Worm (Caenorhabditis elegans): ENCODE results near the gene F07C6.4.

DNA sequence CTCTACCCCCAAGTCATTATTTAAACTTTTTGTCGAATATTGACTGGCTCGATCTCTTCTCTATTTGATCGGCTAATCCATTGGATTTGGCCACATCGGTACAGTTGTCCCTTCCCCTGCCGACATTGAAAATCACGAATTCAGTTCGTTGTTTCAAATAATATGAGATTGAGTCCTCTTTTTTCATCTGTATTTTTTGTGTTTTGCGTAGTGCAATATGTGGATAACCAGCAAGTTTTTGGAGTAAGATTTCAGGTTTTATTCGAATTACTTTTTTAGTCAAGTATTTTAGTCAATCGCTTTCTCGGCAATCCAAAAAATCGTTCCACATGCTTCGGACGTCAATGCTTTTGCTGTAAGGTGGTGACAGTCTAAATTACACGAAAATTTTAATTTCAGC lies 16.6 kb upstream of the F07C6.4 start, which contains the start of gene F07C6.3:
- TF ChIP-seq him-1 (tag; optimal IDR thresholded peaks at IDR 0.05) (no peak), dao-5 (tag; optimal IDR thresholded peaks at IDR 0.05) (no peak), W03F9.2 (tag; optimal IDR thresholded peaks at IDR 0.05) (no peak)

Measured in whole organism, L4/young adult.